Worm (Caenorhabditis elegans): Measurements from ENCODE around the gene srx-66.

DNA sequence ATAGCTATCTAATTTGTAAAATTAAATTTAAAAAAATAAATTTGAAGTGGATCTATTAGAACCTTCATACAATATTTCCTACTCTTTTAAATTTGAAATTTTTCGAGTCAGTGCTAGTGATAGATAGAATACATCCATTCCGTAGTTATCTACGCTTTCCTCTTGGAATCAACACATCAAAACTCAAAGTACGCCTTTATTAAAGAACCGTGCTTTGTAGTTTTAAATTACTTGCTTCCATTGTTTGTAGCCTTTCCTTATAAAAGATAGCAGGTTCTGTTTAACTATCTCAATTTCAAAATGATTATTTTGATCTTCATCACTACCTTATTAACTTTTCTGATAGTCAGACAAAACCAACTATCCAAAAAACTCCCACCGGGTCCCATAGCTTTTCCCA lies 25.7 kb downstream of the srx-66 start, which contains the start of gene cyp-35B3:
- TF ChIP-seq nhr-28 (tag; optimal IDR thresholded peaks at IDR 0.05) (no peak), zip-8 (tag; optimal IDR thresholded peaks at IDR 0.05) (no peak)

Data from whole organism, mixed stage, embryonic.